Fruit fly (Drosophila melanogaster) whole organism, pupa: ENCODE results near the gene CG18178.

Source experiments
- CG10348 ChIP-seq: fragments of 200-800 bp; sonication (Bioruptor generic); IDR thresholded peaks from 2 replicates; pipeline ENCODE4 v1.3.6; 2022; ENCODE audit warnings: missing biosample characterization, missing genetic modification characterization
- CG13204 ChIP-seq: fragments of 200-800 bp; sonication (Bioruptor generic); optimal IDR thresholded peaks from 2 replicates; lab custom pipeline; 2018; ENCODE audit warnings: missing biosample characterization, mild to moderate bottlenecking, missing genetic modification characterization, moderate library complexity
- CG17806 ChIP-seq: fragments of 200-800 bp; sonication (Bioruptor generic); optimal IDR thresholded peaks from 2 replicates; lab custom pipeline; 2018; ENCODE audit warnings: missing biosample characterization, mild to moderate bottlenecking, missing genetic modification characterization, moderate library complexity
- CG32121 ChIP-seq: fragments of 200-800 bp; sonication (Bioruptor generic); IDR thresholded peaks from 2 replicates; pipeline ENCODE4 v1.3.6; 2022; ENCODE audit warnings: missing biosample characterization, missing genetic modification characterization
- CG34367 ChIP-seq: fragments of 200-800 bp; sonication (Bioruptor generic); optimal IDR thresholded peaks from 2 replicates; lab custom pipeline; 2018; ENCODE audit warnings: missing biosample characterization, mild to moderate bottlenecking, missing genetic modification characterization
- CG4496 ChIP-seq: fragments of 200-800 bp; sonication (Bioruptor generic); IDR thresholded peaks from 3 replicates; pipeline ENCODE4 v1.3.6; 2022; ENCODE audit warnings: missing biosample characterization, missing genetic modification characterization
- CG8159 ChIP-seq: fragments of 200-800 bp; sonication (Bioruptor generic); optimal IDR thresholded peaks from 3 replicates; lab custom pipeline; 2018; ENCODE audit warnings: missing biosample characterization, mild to moderate bottlenecking, missing genetic modification characterization, moderate library complexity
- D1 ChIP-seq: fragments of 200-800 bp; sonication (Bioruptor generic); optimal IDR thresholded peaks from 2 replicates; lab custom pipeline; 2018; ENCODE audit warnings: missing biosample characterization, mild to moderate bottlenecking, missing genetic modification characterization, moderate library complexity
- EcR ChIP-seq: fragments of 200-800 bp; sonication (Bioruptor generic); optimal IDR thresholded peaks from 3 replicates; lab custom pipeline; 2019; ENCODE audit warnings: missing biosample characterization, missing genetic modification characterization, mild to moderate bottlenecking, moderate library complexity, missing genetic modification reagents
- Pif1A ChIP-seq: fragments of 200-800 bp; sonication (Bioruptor generic); optimal IDR thresholded peaks from 3 replicates; lab custom pipeline; 2016; ENCODE audit warnings: missing biosample characterization, missing genetic modification characterization
- Pif1B ChIP-seq: fragments of 200-800 bp; sonication (Bioruptor generic); optimal IDR thresholded peaks from 3 replicates; lab custom pipeline; 2016; ENCODE audit warnings: missing biosample characterization, missing genetic modification characterization
- fd96Ca ChIP-seq: fragments of 200-800 bp; sonication (Bioruptor generic); IDR thresholded peaks from 3 replicates; pipeline ENCODE4 v1.3.6; 2022; ENCODE audit warnings: missing biosample characterization, missing genetic modification characterization

DNA sequence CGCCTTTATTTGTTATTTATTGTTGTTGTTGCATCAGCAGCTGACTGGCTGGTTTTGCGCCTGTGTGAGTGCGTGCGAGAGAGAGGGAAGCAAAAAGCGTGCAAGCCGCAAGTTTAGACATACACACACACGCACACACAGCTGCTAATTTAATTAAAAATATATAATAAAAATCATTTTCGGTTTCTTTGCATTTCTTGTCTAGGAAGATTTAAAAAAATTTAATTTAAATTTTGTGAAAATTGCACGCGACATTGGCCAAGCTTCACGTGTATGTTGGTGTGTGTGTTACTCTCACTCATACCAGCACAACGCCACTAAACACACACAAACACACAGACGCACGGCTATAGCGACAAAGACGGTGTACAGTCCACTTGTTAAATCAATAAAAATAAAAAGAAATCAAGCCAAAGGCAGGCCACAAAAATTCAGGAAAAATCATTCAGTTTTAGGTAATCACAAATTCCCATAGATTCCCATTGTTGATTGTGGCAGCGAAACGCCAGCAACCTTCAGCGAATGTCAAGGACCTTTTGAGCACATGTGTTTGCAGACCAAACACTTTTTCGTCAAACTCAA is 25.3 kb downstream of the CG18178 start:
- TF ChIP-seq CG4496 = peak; percentile 63; the same call in 1 of the 3 replicates
- no peak for TF ChIP-seq CG17806
- TF ChIP-seq Pif1B (GFP tag; lab: Kevin White, UChicago) = no peak
- no peak for TF ChIP-seq CG10348 (GFP tag; lab: Robert Waterston, UW)
- TF ChIP-seq EcR = no peak
- TF ChIP-seq Pif1A (GFP tag; lab: Kevin White, UChicago) = no peak
- no peak for TF ChIP-seq CG13204 (GFP tag; lab: Kevin White, UChicago)
- no peak for TF ChIP-seq D1 (tag; lab: Kevin White, UChicago)
- TF ChIP-seq fd96Ca (GFP tag; lab: Robert Waterston, UW) = no peak
- TF ChIP-seq CG8159 = no peak
- TF ChIP-seq CG32121 (GFP tag; lab: Robert Waterston, UW) = peak; percentile 27; the same call in 1 of the 2 replicates
- TF ChIP-seq CG34367 (tag; lab: Kevin White, UChicago) = no peak
